Fruit fly (Drosophila melanogaster): ENCODE results near the gene CG16721.
A peak's percentile ranks its signal among the peaks of the same experiment; 100 is the strongest.

CG16721 gene

DNA sequence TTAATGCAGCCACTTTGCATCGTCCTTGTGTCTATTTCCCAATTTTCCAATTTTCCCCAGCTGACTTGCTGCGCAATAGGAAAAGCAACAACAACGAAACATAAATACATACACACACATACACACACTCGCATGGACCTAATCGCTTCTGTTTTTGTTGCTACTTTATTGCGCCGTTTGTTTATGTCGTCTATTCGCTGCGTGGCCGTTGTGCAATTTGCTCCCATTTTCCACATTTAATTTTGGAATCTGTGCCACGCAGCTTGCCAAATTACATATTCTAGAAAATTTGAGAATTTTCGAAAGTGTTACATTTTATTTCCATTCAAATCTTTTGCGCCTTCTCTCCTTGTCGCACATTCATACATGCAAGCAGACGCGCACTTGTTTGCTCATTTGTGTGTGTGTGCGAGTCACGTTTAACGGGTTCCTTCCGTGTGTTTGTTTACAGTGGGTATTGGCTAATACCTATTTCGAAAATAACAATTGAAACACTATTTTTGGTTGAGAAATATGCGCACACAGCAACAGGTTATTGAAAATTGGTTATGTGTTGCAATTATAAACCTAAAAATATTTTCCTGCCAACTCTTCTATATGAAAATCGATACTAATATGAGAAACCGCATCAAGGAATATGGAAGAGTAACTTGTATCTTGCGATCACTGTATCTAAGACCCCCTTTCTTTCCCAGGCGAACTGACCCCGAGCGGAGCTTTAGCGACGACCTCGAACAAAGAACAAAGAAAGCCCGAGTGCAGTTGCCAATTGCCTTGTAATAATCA is 663 bp downstream of the CG16721 start (continued):
- TF ChIP-seq stc (GFP tag; IDR thresholded peaks at IDR 0.05), result no peak
- TF ChIP-seq kni (GFP tag; optimal IDR thresholded peaks at IDR 0.05), result peak; percentile 54
- TF ChIP-seq Aef1 (GFP tag; IDR thresholded peaks at IDR 0.05), result no peak; the same call in 2 of the 3 replicates
- TF ChIP-seq sc (optimal IDR thresholded peaks at IDR 0.05), result no peak
- TF ChIP-seq sc (GFP tag; optimal IDR thresholded peaks at IDR 0.05), result no peak
- TF ChIP-seq gsb (GFP tag; IDR thresholded peaks at IDR 0.05), result peak; percentile 29; the same call in 1 of the 2 replicates
- TF ChIP-seq sd (tag; optimal IDR thresholded peaks at IDR 0.05), result peak; percentile 64
- peak; percentile 19 for TF ChIP-seq pum (GFP tag; optimal IDR thresholded peaks at IDR 0.05)
- TF ChIP-seq sens (GFP tag), result peak; percentile 80
- TF ChIP-seq dmrt11E (tag; optimal IDR thresholded peaks at IDR 0.05), result peak; percentile 3
- peak; percentile 62 for TF ChIP-seq CG15269 (tag; optimal IDR thresholded peaks at IDR 0.05)
- TF ChIP-seq Deaf1 (tag; optimal IDR thresholded peaks at IDR 0.05), result peak; percentile 52
- TF ChIP-seq Vsx1 (GFP tag; optimal IDR thresholded peaks at IDR 0.05), result peak; percentile 4
- TF ChIP-seq CG1603 (tag; optimal IDR thresholded peaks at IDR 0.05), result peak; percentile 65
- peak in 1 of 2 experiments; percentile 89 for TF ChIP-seq Pdp1 (GFP tag; optimal IDR thresholded peaks at IDR 0.05)
- TF ChIP-seq CG16815 (GFP tag; optimal IDR thresholded peaks at IDR 0.05), result peak; percentile 13
- peak; percentile 34 for TF ChIP-seq CG10147 (GFP tag; optimal IDR thresholded peaks at IDR 0.05)
- no peak for TF ChIP-seq yki (optimal IDR thresholded peaks at IDR 0.05)
- TF ChIP-seq fd64A (GFP tag; optimal IDR thresholded peaks at IDR 0.05), result no peak
- TF ChIP-seq Chrac-16 (GFP tag; optimal IDR thresholded peaks at IDR 0.05), result peak; percentile 45
- TF ChIP-seq Hsf (GFP tag; optimal IDR thresholded peaks at IDR 0.05), result peak; percentile 49
- no peak for TF ChIP-seq mld (GFP tag; IDR thresholded peaks at IDR 0.05; ENCODE audit: partially characterized antibody)
- TF ChIP-seq Xbp1 (GFP tag; optimal IDR thresholded peaks at IDR 0.05), result peak; percentile 49
- TF ChIP-seq CG17359 (tag; optimal IDR thresholded peaks at IDR 0.05), result peak; percentile 58
- no peak for TF ChIP-seq Dll (GFP tag; IDR thresholded peaks at IDR 0.05; ENCODE audit: partially characterized antibody)
- no peak for TF ChIP-seq CG8290 (GFP tag; optimal IDR thresholded peaks at IDR 0.05)
- peak in 1 of 2 experiments; percentile 78 for TF ChIP-seq CG8290 (tag; optimal IDR thresholded peaks at IDR 0.05)
- no peak for TF ChIP-seq Neu2 (GFP tag; optimal IDR thresholded peaks at IDR 0.05; ENCODE audit: borderline replicate concordance)
- no peak for TF ChIP-seq h (optimal IDR thresholded peaks at IDR 0.05)
- TF ChIP-seq phol (tag; optimal IDR thresholded peaks at IDR 0.05), result peak; percentile 41
- TF ChIP-seq CG12299 (tag; optimal IDR thresholded peaks at IDR 0.05), result peak; percentile 4
- TF ChIP-seq trem (tag; optimal IDR thresholded peaks at IDR 0.05), result peak; percentile 18
- TF ChIP-seq Xrp1 (GFP tag; IDR thresholded peaks at IDR 0.05), result peak; percentile 65
- TF ChIP-seq CrebB (tag; optimal IDR thresholded peaks at IDR 0.05), result peak; percentile 8
- peak; percentile 40 for TF ChIP-seq CG8388 (GFP tag; optimal IDR thresholded peaks at IDR 0.05)
- peak; percentile 62 for TF ChIP-seq CG7987 (GFP tag; optimal IDR thresholded peaks at IDR 0.05)
- no peak for TF ChIP-seq NK7.1 (GFP tag; optimal IDR thresholded peaks at IDR 0.05)
- peak; percentile 77 for TF ChIP-seq lbe (GFP tag; optimal IDR thresholded peaks at IDR 0.05)
- peak; percentile 29 for TF ChIP-seq Dip3 (GFP tag; optimal IDR thresholded peaks at IDR 0.05)
- no peak for TF ChIP-seq ase (GFP tag; IDR thresholded peaks at IDR 0.05)
- peak; percentile 32 for TF ChIP-seq Max (GFP tag; optimal IDR thresholded peaks at IDR 0.05)
- TF ChIP-seq CG18619 (GFP tag; optimal IDR thresholded peaks at IDR 0.05), result no peak
- peak; percentile 36 for TF ChIP-seq Hr3 (GFP tag; optimal IDR thresholded peaks at IDR 0.05)
- TF ChIP-seq CG32532 (GFP tag; IDR thresholded peaks at IDR 0.05), result peak; percentile 73
- no peak for TF ChIP-seq Ssrp (tag; optimal IDR thresholded peaks at IDR 0.05)
- TF ChIP-seq CG30403 (GFP tag; optimal IDR thresholded peaks at IDR 0.05), result peak; percentile 52
- TF ChIP-seq Bgb (GFP tag; IDR thresholded peaks at IDR 0.05; ENCODE audit: partially characterized antibody), result no peak
- TF ChIP-seq CG10267 (tag; optimal IDR thresholded peaks at IDR 0.05), result peak; percentile 20
- TF ChIP-seq ken (GFP tag; IDR thresholded peaks at IDR 0.05), result no peak
- no peak for TF ChIP-seq CG32767 (GFP tag; IDR thresholded peaks at IDR 0.05)
